Fruit fly (Drosophila melanogaster): ENCODE data around the gene dnk.
A peak's percentile ranks its signal among the peaks of the same experiment; 100 is the strongest.

dnk gene

dm6 chr3R:18986089-18986887 lies 5.5 kb downstream of the dnk start (continued):
- no peak for TF ChIP-seq HmgD (GFP tag; optimal IDR thresholded peaks at IDR 0.05)
- peak; percentile 28 for TF ChIP-seq CG6654 (GFP tag; optimal IDR thresholded peaks at IDR 0.05)
- TF ChIP-seq tup (GFP tag; optimal IDR thresholded peaks at IDR 0.05), result no peak
- no peak for TF ChIP-seq CG13624 (GFP tag; optimal IDR thresholded peaks at IDR 0.05)
- TF ChIP-seq gsb-n (tag; optimal IDR thresholded peaks at IDR 0.05), result no peak
- TF ChIP-seq slou (GFP tag; optimal IDR thresholded peaks at IDR 0.05), result no peak
- TF ChIP-seq croc (GFP tag; conservative IDR thresholded peaks at IDR 0.05), result no peak
- TF ChIP-seq scrt (GFP tag; optimal IDR thresholded peaks at IDR 0.05), result no peak
- peak; percentile 10 for TF ChIP-seq sqz (GFP tag; optimal IDR thresholded peaks at IDR 0.05)
- TF ChIP-seq CG18262 (tag; optimal IDR thresholded peaks at IDR 0.05), result peak; percentile 16
- TF ChIP-seq CG4424 (GFP tag; optimal IDR thresholded peaks at IDR 0.05), result peak; percentile 11
- TF ChIP-seq pum (GFP tag; optimal IDR thresholded peaks at IDR 0.05), result no peak
- TF ChIP-seq CG2199 (GFP tag; IDR thresholded peaks at IDR 0.05), result 0 out of 3 replicates have a peak, but pooled peaks have one; percentile 49
- TF ChIP-seq chif (GFP tag; optimal IDR thresholded peaks at IDR 0.05), result no peak
- TF ChIP-seq Trl (optimal IDR thresholded peaks at IDR 0.05), result no peak
- no peak for TF ChIP-seq Trl (GFP tag; optimal IDR thresholded peaks at IDR 0.05)
- TF ChIP-seq shn (GFP tag; optimal IDR thresholded peaks at IDR 0.05), result no peak
- TF ChIP-seq btn (GFP tag; optimal IDR thresholded peaks at IDR 0.05), result no peak
- 0 out of 2 replicates have a peak, but pooled peaks have one; percentile 15 for TF ChIP-seq CG31441 (GFP tag; IDR thresholded peaks at IDR 0.05)
- TF ChIP-seq CG11696 (GFP tag; IDR thresholded peaks at IDR 0.05), result peak; percentile 83
- peak; percentile 25; the same call in 1 of the 2 replicates for TF ChIP-seq ap (GFP tag; IDR thresholded peaks at IDR 0.05)
- peak; percentile 51 for TF ChIP-seq Drgx (GFP tag; IDR thresholded peaks at IDR 0.05)
- no peak for TF ChIP-seq MBD-R2 (GFP tag; IDR thresholded peaks at IDR 0.05)
- TF ChIP-seq dpn (GFP tag; optimal IDR thresholded peaks at IDR 0.05), result no peak
- no peak for TF ChIP-seq bigmax (GFP tag; optimal IDR thresholded peaks at IDR 0.05)
- TF ChIP-seq pfk (GFP tag; optimal IDR thresholded peaks at IDR 0.05), result no peak
- TF ChIP-seq sens (GFP tag), result peak; percentile 48
- no peak for TF ChIP-seq CG3726 (GFP tag; IDR thresholded peaks at IDR 0.05)
- no peak for TF ChIP-seq aop (GFP tag; IDR thresholded peaks at IDR 0.05)
- TF ChIP-seq CG30403 (GFP tag; optimal IDR thresholded peaks at IDR 0.05), result no peak
- TF ChIP-seq tll (GFP tag; optimal IDR thresholded peaks at IDR 0.05), result no peak
- no peak for TF ChIP-seq PHDP (tag; optimal IDR thresholded peaks at IDR 0.05)
- 0 out of 2 replicates have a peak, but pooled peaks have one; percentile 10 for TF ChIP-seq sens-2 (GFP tag; IDR thresholded peaks at IDR 0.05)
- TF ChIP-seq CG17802 (tag; optimal IDR thresholded peaks at IDR 0.05), result no peak
- no peak for TF ChIP-seq schlank (tag; optimal IDR thresholded peaks at IDR 0.05)
- no peak for TF ChIP-seq H2.0 (GFP tag; IDR thresholded peaks at IDR 0.05)
- no peak for TF ChIP-seq CG9727 (GFP tag; optimal IDR thresholded peaks at IDR 0.05)
- TF ChIP-seq twi (tag; optimal IDR thresholded peaks at IDR 0.05), result peak; percentile 46
- no peak for TF ChIP-seq Nf-YA (GFP tag; IDR thresholded peaks at IDR 0.05)
- 0 out of 2 replicates have a peak, but pooled peaks have one; percentile 5 for TF ChIP-seq CG14441 (GFP tag; IDR thresholded peaks at IDR 0.05)
- no peak for TF ChIP-seq CG16815 (GFP tag; optimal IDR thresholded peaks at IDR 0.05)
- no peak for TF ChIP-seq Adf1 (GFP tag; IDR thresholded peaks at IDR 0.05)

Data from whole organism, embryonic.